Worm (Caenorhabditis elegans) whole organism, young adult: ENCODE measurements around the gene Y43F8B.23.
A peak's percentile ranks its signal among the peaks of the same experiment; 100 is the strongest.

Experiments
- B0261.1 ChIP-seq: sonication (generic microtip); optimal IDR thresholded peaks from 2 replicates; lab custom pipeline; 2016; ENCODE audit warnings: mild to moderate bottlenecking, missing genetic modification characterization, moderate library complexity, missing compliant biosample characterization
- F39B2.1 ChIP-seq: fragments of 200-800 bp; sonication (Bioruptor generic); IDR thresholded peaks from 2 replicates; pipeline ENCODE4 v1.3.6; 2022; ENCODE audit warnings: missing genetic modification reagents, missing genetic modification characterization, missing compliant biosample characterization
- F49E8.2 ChIP-seq: sonication (generic microtip); optimal IDR thresholded peaks from 3 replicates; lab custom pipeline; 2017; ENCODE audit warnings: missing genetic modification characterization, mild to moderate bottlenecking, missing compliant biosample characterization, antibody characterized with exemption, moderate library complexity; ENCODE audit not compliant: insufficient read depth
- F57A8.1 ChIP-seq: fragments of 200-800 bp; sonication (Bioruptor generic); optimal IDR thresholded peaks from 2 replicates; lab custom pipeline; 2018; ENCODE audit warnings: mild to moderate bottlenecking, missing genetic modification characterization, moderate library complexity, missing compliant biosample characterization
- T07F8.4 ChIP-seq: sonication (generic microtip); optimal IDR thresholded peaks from 2 replicates; lab custom pipeline; 2016; ENCODE audit warnings: mild to moderate bottlenecking, missing genetic modification characterization, moderate library complexity, missing compliant biosample characterization
- T26A5.8 ChIP-seq: sonication (generic microtip); optimal IDR thresholded peaks from 2 replicates; lab custom pipeline; 2016; ENCODE audit warnings: missing genetic modification characterization, missing compliant biosample characterization
- Y56A3A.18 ChIP-seq: fragments of 200-800 bp; sonication (Bioruptor generic); IDR thresholded peaks from 2 replicates; pipeline ENCODE4 v1.3.6; 2022; ENCODE audit warnings: missing genetic modification reagents, missing genetic modification characterization, missing compliant biosample characterization
- bed-1 ChIP-seq: fragments of 200-800 bp; sonication (Bioruptor generic); IDR thresholded peaks from 2 replicates; pipeline ENCODE4 v1.3.6; 2022; ENCODE audit warnings: missing genetic modification reagents, missing genetic modification characterization, missing compliant biosample characterization
- cebp-2 ChIP-seq: fragments of 200-800 bp; sonication (Bioruptor generic); IDR thresholded peaks from 2 replicates; pipeline ENCODE4 v1.3.6; 2022; ENCODE audit warnings: missing genetic modification characterization, missing compliant biosample characterization
- dox-1 ChIP-seq: fragments of 200-800 bp; sonication (Bioruptor generic); IDR thresholded peaks from 2 replicates; pipeline ENCODE4 v1.3.6; 2022; ENCODE audit warnings: missing genetic modification reagents, missing genetic modification characterization, missing compliant biosample characterization
- egrh-3 ChIP-seq: fragments of 200-800 bp; sonication (Bioruptor generic); IDR thresholded peaks from 2 replicates; pipeline ENCODE4 v1.3.6; 2022; ENCODE audit warnings: missing genetic modification reagents, missing genetic modification characterization, missing compliant biosample characterization
- ekl-4 ChIP-seq: fragments of 200-800 bp; sonication (Bioruptor generic); IDR thresholded peaks from 2 replicates; pipeline ENCODE4 v1.3.6; 2022; ENCODE audit warnings: missing genetic modification reagents, missing genetic modification characterization, missing compliant biosample characterization
- ets-4 ChIP-seq: fragments of 200-800 bp; sonication (Bioruptor generic); optimal IDR thresholded peaks from 2 replicates; lab custom pipeline; 2018; ENCODE audit warnings: mild to moderate bottlenecking, missing genetic modification characterization, missing compliant biosample characterization
- gei-17 ChIP-seq: fragments of 200-800 bp; sonication (Bioruptor generic); optimal IDR thresholded peaks from 2 replicates; lab custom pipeline; 2018; ENCODE audit warnings: mild to moderate bottlenecking, missing genetic modification characterization, missing compliant biosample characterization
- him-1 ChIP-seq: sonication (generic microtip); optimal IDR thresholded peaks from 2 replicates; lab custom pipeline; 2016; ENCODE audit warnings: missing genotype, missing genetic modification reagents, missing genetic modification characterization, missing compliant biosample characterization
- hlh-12 ChIP-seq: sonication (generic microtip); optimal IDR thresholded peaks from 2 replicates; lab custom pipeline; 2016; ENCODE audit warnings: missing genetic modification characterization, missing compliant biosample characterization
- hlh-26 ChIP-seq: fragments of 200-800 bp; sonication (Bioruptor generic); conservative IDR thresholded peaks from 2 replicates; pipeline ENCODE4 v1.3.6; 2022; ENCODE audit warnings: missing genetic modification reagents, missing genetic modification characterization, missing compliant biosample characterization
- hmg-1.2 ChIP-seq: fragments of 200-800 bp; sonication (Bioruptor generic); IDR thresholded peaks from 2 replicates; pipeline ENCODE4 v1.3.6; 2022; ENCODE audit warnings: missing genetic modification reagents, missing genetic modification characterization, missing compliant biosample characterization
- let-607 ChIP-seq, 2 experiments: fragments of 200-800 bp in 1 of 2; sonication (Bioruptor generic) in 1 of 2; sonication (generic microtip) in 1 of 2; optimal IDR thresholded peaks; 2 replicates each; lab custom pipeline; 2016 to 2018; ENCODE audit warnings: mild to moderate bottlenecking in 2 of 2, missing compliant biosample characterization in 2 of 2, missing genetic modification characterization in 2 of 2, moderate library complexity in 2 of 2, missing genotype in 1 of 2
- lin-26 ChIP-seq: fragments of 200-800 bp; sonication (Bioruptor generic); IDR thresholded peaks from 2 replicates; pipeline ENCODE4 v1.3.6; 2022; ENCODE audit warnings: missing genetic modification reagents, missing genetic modification characterization, missing compliant biosample characterization
- madf-3 ChIP-seq: fragments of 200-800 bp; sonication (Bioruptor generic); IDR thresholded peaks from 2 replicates; pipeline ENCODE4 v1.3.6; 2022; ENCODE audit warnings: missing genetic modification reagents, missing genetic modification characterization, missing compliant biosample characterization
- mel-28 ChIP-seq: sonication (generic microtip); optimal IDR thresholded peaks from 2 replicates; lab custom pipeline; 2016; ENCODE audit warnings: borderline replicate concordance, mild to moderate bottlenecking, missing genetic modification characterization, missing compliant biosample characterization
- nfyb-1 ChIP-seq: fragments of 200-800 bp; sonication (Bioruptor generic); IDR thresholded peaks from 2 replicates; pipeline ENCODE4 v1.3.6; 2022; ENCODE audit warnings: missing genetic modification reagents, missing genetic modification characterization, missing compliant biosample characterization
- pha-4 ChIP-seq: fragments of 150-350 bp; sonication (generic microtip); optimal IDR thresholded peaks from 2 replicates; lab custom pipeline; 2014; ENCODE audit warnings: missing biosample characterization, missing genetic modification reagents, missing genetic modification characterization
- repo-1 ChIP-seq: sonication (generic microtip); optimal IDR thresholded peaks from 2 replicates; lab custom pipeline; 2017; ENCODE audit warnings: mild to moderate bottlenecking, missing genetic modification characterization, missing compliant biosample characterization
- rpc-1 ChIP-seq, 2 experiments: fragments of 150-350 bp in 1 of 2; sonication (generic microtip) in 1 of 2; optimal IDR thresholded peaks; 2 replicates each; lab custom pipeline; 2014 to 2018; ENCODE audit warnings: missing biosample characterization in 1 of 2, missing genetic modification characterization in 1 of 2, missing genetic modification reagents in 1 of 2, missing genotype in 1 of 2
- somi-1 ChIP-seq: fragments of 200-800 bp; sonication (Bioruptor generic); optimal IDR thresholded peaks from 2 replicates; lab custom pipeline; 2018; ENCODE audit warnings: mild to moderate bottlenecking, missing genetic modification characterization, missing compliant biosample characterization
- sptf-2 ChIP-seq: fragments of 200-800 bp; sonication (Bioruptor generic); optimal IDR thresholded peaks from 2 replicates; lab custom pipeline; 2018; ENCODE audit warnings: mild to moderate bottlenecking, missing genetic modification characterization, missing compliant biosample characterization
- tbp1 ChIP-seq: fragments of 200-800 bp; sonication (Bioruptor generic); optimal IDR thresholded peaks from 2 replicates; lab custom pipeline; 2018; ENCODE audit warnings: mild to moderate bottlenecking, missing genetic modification characterization, missing compliant biosample characterization
- tbx-9 ChIP-seq: sonication (generic microtip); optimal IDR thresholded peaks from 2 replicates; lab custom pipeline; 2016; ENCODE audit warnings: borderline replicate concordance, missing genetic modification characterization, inconsistent platforms, missing compliant biosample characterization
- zfh-2 ChIP-seq: fragments of 200-800 bp; sonication (Bioruptor generic); conservative IDR thresholded peaks from 2 replicates; pipeline ENCODE4 v1.3.6; 2022; ENCODE audit warnings: missing genetic modification reagents, missing genetic modification characterization, missing compliant biosample characterization
- ztf-18 ChIP-seq: sonication (generic microtip); optimal IDR thresholded peaks from 2 replicates; lab custom pipeline; 2016; ENCODE audit warnings: missing genotype, mild to moderate bottlenecking, missing genetic modification characterization, missing compliant biosample characterization
- ztf-3 ChIP-seq: fragments of 200-800 bp; sonication (Bioruptor generic); optimal IDR thresholded peaks from 2 replicates; lab custom pipeline; 2018; ENCODE audit warnings: mild to moderate bottlenecking, missing genetic modification characterization, missing compliant biosample characterization
- ztf-6 ChIP-seq: fragments of 200-800 bp; sonication (Bioruptor generic); IDR thresholded peaks from 2 replicates; pipeline ENCODE4 v1.3.6; 2022; ENCODE audit warnings: missing genetic modification reagents, missing genetic modification characterization, missing compliant biosample characterization

Y43F8B.23 gene

ce11 chrV:19510352-19510751 lies 42.9 kb upstream of the Y43F8B.23 start (continued):
- no peak for TF ChIP-seq Y56A3A.18 (GFP tag; lab: Robert Waterston, UW)
- no peak for TF ChIP-seq mel-28 (tag; lab: Kevin White, UChicago)

- TF ChIP-seq egrh-3 (peak; percentile 56; the same call in 1 of the 2 replicates), ztf-6 (GFP tag; lab: Robert Waterston, UW) (no peak), bed-1 (GFP tag; lab: Robert Waterston, UW) (no peak), zfh-2 (GFP tag; lab: Robert Waterston, UW) (peak; percentile 80), nfyb-1 (GFP tag; lab: Robert Waterston, UW) (no peak), repo-1 (tag; lab: Kevin White, UChicago) (no peak)
Measured at ce11 chrV:19509061-19509460, 41.6 kb upstream of the Y43F8B.23 start.

- TF ChIP-seq dox-1 (GFP tag; lab: Robert Waterston, UW) (no peak), ets-4 (no peak), let-607 (tag; optimal IDR thresholded peaks at IDR 0.05; lab: Kevin White, UChicago) (no peak), madf-3 (GFP tag; lab: Robert Waterston, UW) (0 out of 2 replicates have a peak, but pooled peaks have one; percentile 36), F39B2.1 (GFP tag; lab: Robert Waterston, UW) (no peak), lin-26 (peak; percentile 54; the same call in 1 of the 2 replicates), gei-17 (no peak)
Measured at ce11 chrV:19502579-19503151, 35.2 kb upstream of the Y43F8B.23 start, which contains the start of gene Y43F8B.3. TSS of gene Y43F8B.3 (plus strand) at chrV:19503101.

- TF ChIP-seq egrh-3 (no peak), hlh-12 (no peak), somi-1 (GFP tag; lab: Kevin White, UChicago) (no peak), ekl-4 (no peak), F49E8.2 (no peak), T07F8.4 (tag; lab: Kevin White, UChicago) (no peak), sptf-2 (GFP tag; lab: Kevin White, UChicago) (no peak), tbp1 (GFP tag; lab: Kevin White, UChicago) (no peak), ets-4 (no peak), ztf-3 (no peak)
Measured at ce11 chrV:19501389-19501788, 33.9 kb upstream of the Y43F8B.23 start.

- no peak for TF ChIP-seq ztf-18
- TF ChIP-seq him-1 (tag; lab: Kevin White, UChicago) = no peak
- TF ChIP-seq sptf-2 (GFP tag; lab: Kevin White, UChicago) = no peak
- TF ChIP-seq rpc-1 (optimal IDR thresholded peaks at IDR 0.05; lab: Kevin White, UChicago) = peak; percentile 30
- TF ChIP-seq rpc-1 (tag; optimal IDR thresholded peaks at IDR 0.05; lab: Kevin White, UChicago) = peak; percentile 65
- TF ChIP-seq tbp1 (GFP tag; lab: Kevin White, UChicago) = peak; percentile 69
- no peak for TF ChIP-seq lin-26
- TF ChIP-seq pha-4 (tag; lab: Kevin White, UChicago) = no peak
- TF ChIP-seq B0261.1 (tag; lab: Kevin White, UChicago) = peak; percentile 46
- no peak for TF ChIP-seq cebp-2
- TF ChIP-seq T26A5.8 (tag; lab: Kevin White, UChicago) = no peak
- no peak for TF ChIP-seq hlh-26 (GFP tag; lab: Robert Waterston, UW)
- no peak for TF ChIP-seq F57A8.1 (GFP tag; lab: Kevin White, UChicago)
- TF ChIP-seq hmg-1.2 (GFP tag; lab: Robert Waterston, UW) = peak; percentile 36; the same call in 1 of the 2 replicates
- TF ChIP-seq bed-1 (GFP tag; lab: Robert Waterston, UW) = no peak
- TF ChIP-seq tbx-9 (tag; lab: Kevin White, UChicago) = no peak
Measured at ce11 chrV:19497087-19497486, 29.6 kb upstream of the Y43F8B.23 start.
